Worm (Caenorhabditis elegans) whole organism, late embryonic: ENCODE measurements around the gene T24A6.16.

Experiments
- C38D4.7 ChIP-seq: fragments of 200-800 bp; sonication (Bioruptor generic); optimal IDR thresholded peaks from 2 replicates; lab custom pipeline; 2018; ENCODE audit warnings: mild to moderate bottlenecking, missing genetic modification characterization, moderate library complexity, missing compliant biosample characterization
- F13H6.1 ChIP-seq: sonication (generic microtip); optimal IDR thresholded peaks from 2 replicates; lab custom pipeline; 2016; ENCODE audit warnings: missing genetic modification characterization, missing compliant biosample characterization
- K09A11.1 ChIP-seq: sonication (generic microtip); optimal IDR thresholded peaks from 2 replicates; lab custom pipeline; 2017; ENCODE audit warnings: antibody characterized with exemption, mild to moderate bottlenecking, missing genetic modification characterization, missing compliant biosample characterization; ENCODE audit not compliant: insufficient read depth
- T23F11.4 ChIP-seq: fragments of 200-800 bp; sonication (Bioruptor generic); optimal IDR thresholded peaks from 2 replicates; lab custom pipeline; 2018; ENCODE audit warnings: mild to moderate bottlenecking, missing genetic modification characterization, missing compliant biosample characterization
- Y22D7AL.16 ChIP-seq: sonication (generic microtip); optimal IDR thresholded peaks from 2 replicates; lab custom pipeline; 2016; ENCODE audit warnings: missing genetic modification characterization, missing compliant biosample characterization
- ahr-1 ChIP-seq: sonication (generic microtip); optimal IDR thresholded peaks from 2 replicates; lab custom pipeline; 2016; ENCODE audit warnings: missing genetic modification characterization, missing compliant biosample characterization
- ceh-18 ChIP-seq: sonication (generic microtip); optimal IDR thresholded peaks from 2 replicates; lab custom pipeline; 2016; ENCODE audit warnings: missing genetic modification characterization, missing compliant biosample characterization
- ceh-19 ChIP-seq: fragments of 200-800 bp; sonication (Bioruptor generic); optimal IDR thresholded peaks from 2 replicates; lab custom pipeline; 2018; ENCODE audit warnings: mild to moderate bottlenecking, missing genetic modification characterization, missing compliant biosample characterization
- ceh-2 ChIP-seq: sonication (generic microtip); optimal IDR thresholded peaks from 2 replicates; lab custom pipeline; 2016; ENCODE audit warnings: missing genotype, missing genetic modification characterization, missing compliant biosample characterization
- ceh-24 ChIP-seq: sonication (generic microtip); optimal IDR thresholded peaks from 2 replicates; lab custom pipeline; 2016; ENCODE audit warnings: mild to moderate bottlenecking, missing genetic modification characterization, missing compliant biosample characterization
- ceh-31 ChIP-seq: sonication (generic microtip); optimal IDR thresholded peaks from 2 replicates; lab custom pipeline; 2016; ENCODE audit warnings: missing genetic modification characterization, missing compliant biosample characterization
- ceh-34 ChIP-seq: sonication (generic microtip); optimal IDR thresholded peaks from 2 replicates; lab custom pipeline; 2016; ENCODE audit warnings: mild to moderate bottlenecking, missing genetic modification characterization, missing compliant biosample characterization
- ceh-45 ChIP-seq: fragments of 200-800 bp; sonication (Bioruptor generic); IDR thresholded peaks from 2 replicates; pipeline ENCODE4 v1.3.6; 2022; ENCODE audit warnings: missing genetic modification reagents, missing genetic modification characterization, missing compliant biosample characterization
- ceh-9 ChIP-seq: sonication (generic microtip); optimal IDR thresholded peaks from 2 replicates; lab custom pipeline; 2016; ENCODE audit warnings: mild to moderate bottlenecking, missing genetic modification characterization, inconsistent platforms, missing compliant biosample characterization
- che-1 ChIP-seq: sonication (generic microtip); optimal IDR thresholded peaks from 2 replicates; lab custom pipeline; 2016; ENCODE audit warnings: mild to moderate bottlenecking, missing genetic modification characterization, missing compliant biosample characterization
- dmd-4 ChIP-seq: sonication (generic microtip); optimal IDR thresholded peaks from 2 replicates; lab custom pipeline; 2016; ENCODE audit warnings: borderline replicate concordance, missing genetic modification characterization, missing compliant biosample characterization
- dve-1 ChIP-seq: sonication (generic microtip); optimal IDR thresholded peaks from 2 replicates; lab custom pipeline; 2017; ENCODE audit warnings: antibody characterized with exemption, mild to moderate bottlenecking, missing genetic modification characterization, missing compliant biosample characterization
- elt-2 ChIP-seq: sonication (generic microtip); optimal IDR thresholded peaks from 2 replicates; lab custom pipeline; 2016; ENCODE audit warnings: missing genetic modification reagents, missing genetic modification characterization, missing compliant biosample characterization
- elt-4 ChIP-seq: sonication (generic microtip); optimal IDR thresholded peaks from 2 replicates; lab custom pipeline; 2016; ENCODE audit warnings: missing genetic modification characterization, missing compliant biosample characterization
- fax-1 ChIP-seq: sonication (generic microtip); optimal IDR thresholded peaks from 2 replicates; lab custom pipeline; 2016; ENCODE audit warnings: missing genotype, missing genetic modification characterization, missing compliant biosample characterization
- hlh-30 ChIP-seq: sonication (generic microtip); optimal IDR thresholded peaks from 2 replicates; lab custom pipeline; 2017; ENCODE audit warnings: antibody characterized with exemption, missing genetic modification characterization, missing compliant biosample characterization; ENCODE audit not compliant: insufficient read depth
- lim-6 ChIP-seq: sonication (generic microtip); optimal IDR thresholded peaks from 2 replicates; lab custom pipeline; 2016; ENCODE audit warnings: missing genetic modification characterization, missing compliant biosample characterization
- lin-11 ChIP-seq: fragments of 200-800 bp; sonication (Bioruptor generic); optimal IDR thresholded peaks from 2 replicates; lab custom pipeline; 2018; ENCODE audit warnings: mild to moderate bottlenecking, missing genetic modification characterization, missing compliant biosample characterization
- npax-4 ChIP-seq: sonication (generic microtip); optimal IDR thresholded peaks from 2 replicates; lab custom pipeline; 2016; ENCODE audit warnings: missing genetic modification characterization, missing compliant biosample characterization
- pag-3 ChIP-seq: sonication (generic microtip); optimal IDR thresholded peaks from 2 replicates; lab custom pipeline; 2016; ENCODE audit warnings: missing compliant biosample characterization, missing genetic modification characterization, borderline replicate concordance
- pax-1 ChIP-seq: fragments of 150-350 bp; optimal IDR thresholded peaks from 2 replicates; lab custom pipeline; 2014; ENCODE audit warnings: missing biosample characterization, missing genetic modification characterization
- sox-4 ChIP-seq: sonication (generic microtip); optimal IDR thresholded peaks from 2 replicates; lab custom pipeline; 2017; ENCODE audit warnings: mild to moderate bottlenecking, missing genetic modification characterization, inconsistent platforms, missing compliant biosample characterization
- tbx-2 ChIP-seq: sonication (generic microtip); optimal IDR thresholded peaks from 2 replicates; lab custom pipeline; 2016; ENCODE audit warnings: missing genetic modification characterization, missing compliant biosample characterization
- tbx-7 ChIP-seq: sonication (generic microtip); optimal IDR thresholded peaks from 2 replicates; lab custom pipeline; 2016; ENCODE audit warnings: missing genotype, missing genetic modification characterization, missing compliant biosample characterization
- ttx-3 ChIP-seq: sonication (generic microtip); optimal IDR thresholded peaks from 2 replicates; lab custom pipeline; 2016; ENCODE audit warnings: missing genetic modification reagents, missing genetic modification characterization, missing compliant biosample characterization
- unc-3 ChIP-seq, 2 experiments: fragments of 200-800 bp in 1 of 2; sonication (Bioruptor generic) in 1 of 2; sonication (generic microtip) in 1 of 2; conservative IDR thresholded peaks in 1 of 2; optimal IDR thresholded peaks in 1 of 2; 2 replicates each; pipeline versions ENCODE4 v1.3.6 to Lab custom; 2016 to 2022; ENCODE audit warnings: missing compliant biosample characterization in 2 of 2, missing genetic modification characterization in 2 of 2, missing genetic modification reagents in 1 of 2
- unc-42 ChIP-seq: sonication (generic microtip); optimal IDR thresholded peaks from 2 replicates; lab custom pipeline; 2016; ENCODE audit warnings: missing genotype, missing genetic modification characterization, missing compliant biosample characterization
- unc-55 ChIP-seq: sonication (generic microtip); optimal IDR thresholded peaks from 2 replicates; lab custom pipeline; 2017; ENCODE audit warnings: missing biosample characterization, missing genetic modification reagents, missing genetic modification characterization
- unc-86 ChIP-seq: sonication (generic microtip); optimal IDR thresholded peaks from 2 replicates; lab custom pipeline; 2016; ENCODE audit warnings: missing genetic modification characterization, missing compliant biosample characterization
- zip-5 ChIP-seq: sonication (generic microtip); optimal IDR thresholded peaks from 2 replicates; lab custom pipeline; 2016; ENCODE audit warnings: missing genetic modification characterization, missing compliant biosample characterization
- ztf-16 ChIP-seq: sonication (generic microtip); optimal IDR thresholded peaks from 2 replicates; lab custom pipeline; 2017; ENCODE audit warnings: missing genetic modification characterization, missing compliant biosample characterization

The T24A6.16 gene

ce11 chrV:3582671-3583070 lies 19.9 kb upstream of the T24A6.16 start:
- TF ChIP-seq fax-1 (no peak), ztf-16 (tag; lab: Kevin White, UChicago) (no peak), ceh-34 (tag; lab: Kevin White, UChicago) (no peak), ceh-9 (tag; lab: Kevin White, UChicago) (no peak), lim-6 (tag; lab: Kevin White, UChicago) (no peak), T23F11.4 (GFP tag; lab: Kevin White, UChicago) (no peak), unc-55 (GFP tag; lab: Kevin White, UChicago) (no peak), che-1 (tag; lab: Kevin White, UChicago) (no peak), pax-1 (tag; lab: Kevin White, UChicago) (no peak), pag-3 (no peak), elt-4 (no peak), ahr-1 (tag; lab: Kevin White, UChicago) (no peak), ceh-2 (tag; lab: Kevin White, UChicago) (no peak), K09A11.1 (tag; lab: Kevin White, UChicago) (no peak), tbx-7 (tag; lab: Kevin White, UChicago) (no peak), unc-3 (GFP tag; conservative IDR thresholded peaks at IDR 0.05; lab: Robert Waterston, UW) (no peak), unc-3 (tag; optimal IDR thresholded peaks at IDR 0.05; lab: Kevin White, UChicago) (no peak), ceh-19 (no peak), ceh-31 (tag; lab: Kevin White, UChicago) (no peak), sox-4 (no peak)

ce11 chrV:3582086-3582485 lies 19.4 kb upstream of the T24A6.16 start:
- TF ChIP-seq ceh-9 (tag; lab: Kevin White, UChicago) (no peak), npax-4 (no peak), ttx-3 (tag; lab: Kevin White, UChicago) (no peak), C38D4.7 (GFP tag; lab: Kevin White, UChicago) (no peak), unc-86 (no peak), dve-1 (tag; lab: Kevin White, UChicago) (no peak), K09A11.1 (tag; lab: Kevin White, UChicago) (no peak)

- TF ChIP-seq ttx-3 (tag; lab: Kevin White, UChicago) (no peak), F13H6.1 (no peak), dmd-4 (tag; lab: Kevin White, UChicago) (no peak), ztf-16 (tag; lab: Kevin White, UChicago) (no peak), tbx-7 (tag; lab: Kevin White, UChicago) (no peak), elt-2 (tag; lab: Kevin White, UChicago) (no peak), ahr-1 (tag; lab: Kevin White, UChicago) (no peak), unc-42 (no peak)
Measured at ce11 chrV:3581643-3582042, 18.9 kb upstream of the T24A6.16 start.

ce11 chrV:3581034-3581433 lies 18.3 kb upstream of the T24A6.16 start:
- TF ChIP-seq ceh-24: no peak
- no peak for TF ChIP-seq hlh-30 (tag; lab: Kevin White, UChicago)
- TF ChIP-seq lin-11 (tag; lab: Kevin White, UChicago): no peak
- no peak for TF ChIP-seq ceh-45 (GFP tag; lab: Robert Waterston, UW)
- no peak for TF ChIP-seq ceh-18 (tag; lab: Kevin White, UChicago)
- no peak for TF ChIP-seq dve-1 (tag; lab: Kevin White, UChicago)
- TF ChIP-seq zip-5 (tag; lab: Kevin White, UChicago): no peak
- no peak for TF ChIP-seq Y22D7AL.16 (tag; lab: Kevin White, UChicago)
- no peak for TF ChIP-seq tbx-2 (tag; lab: Kevin White, UChicago)
- TF ChIP-seq ztf-16 (tag; lab: Kevin White, UChicago): no peak
